Worm (Caenorhabditis elegans) whole organism, L4 larva: Measurements from ENCODE around the gene ret-1.

Experiments
- F10B5.3 ChIP-seq: sonication (generic microtip); optimal IDR thresholded peaks from 2 replicates; lab custom pipeline; 2016; ENCODE audit warnings: mild to moderate bottlenecking, missing genetic modification characterization, missing compliant biosample characterization
- F44E2.7 ChIP-seq: fragments of 200-800 bp; sonication (Bioruptor generic); IDR thresholded peaks from 2 replicates; pipeline ENCODE4 v2.1.2; 2022; ENCODE audit warnings: missing genetic modification characterization, missing compliant biosample characterization
- Y105C5A.15 ChIP-seq: fragments of 200-800 bp; sonication (Bioruptor generic); IDR thresholded peaks from 2 replicates; pipeline ENCODE4 v1.3.6; 2022; ENCODE audit warnings: missing genetic modification characterization, missing compliant biosample characterization
- Y5F2A.4 ChIP-seq: fragments of 200-800 bp; sonication (Bioruptor generic); optimal IDR thresholded peaks from 2 replicates; lab custom pipeline; 2018; ENCODE audit warnings: mild to moderate bottlenecking, missing genetic modification characterization, missing compliant biosample characterization
- aha-1 ChIP-seq: fragments of 150-350 bp; peaks from one replicate; lab custom pipeline; 2014; ENCODE audit warnings: missing biosample characterization, missing genetic modification characterization
- arid-1 ChIP-seq: fragments of 200-800 bp; sonication (Bioruptor generic); conservative IDR thresholded peaks from 2 replicates; pipeline ENCODE4 v1.3.6; 2022; ENCODE audit warnings: missing genetic modification reagents, missing genetic modification characterization, missing compliant biosample characterization
- attf-4 ChIP-seq: sonication (generic microtip); optimal IDR thresholded peaks from 3 replicates; lab custom pipeline; 2017; ENCODE audit warnings: missing biosample characterization, missing genetic modification characterization
- ctbp-1 ChIP-seq: fragments of 200-800 bp; sonication (Bioruptor generic); IDR thresholded peaks from 2 replicates; pipeline ENCODE4 v1.3.6; 2022; ENCODE audit warnings: missing genetic modification reagents, missing genetic modification characterization, missing compliant biosample characterization
- daf-8 ChIP-seq: fragments of 200-800 bp; sonication (Bioruptor generic); IDR thresholded peaks from 2 replicates; pipeline ENCODE4 v1.3.6; 2022; ENCODE audit warnings: missing genetic modification characterization, missing compliant biosample characterization
- dmd-9 ChIP-seq: fragments of 200-800 bp; sonication (Bioruptor generic); IDR thresholded peaks from 2 replicates; pipeline ENCODE4 v1.3.6; 2022; ENCODE audit warnings: missing genetic modification reagents, missing genetic modification characterization, missing compliant biosample characterization
- hif-1 ChIP-seq, 2 experiments: sonication (generic microtip); optimal IDR thresholded peaks; 2 replicates each; lab custom pipeline; 2016 to 2017; ENCODE audit warnings: missing compliant biosample characterization in 2 of 2, missing genetic modification characterization in 2 of 2, missing genetic modification reagents in 2 of 2, missing genotype in 2 of 2, mild to moderate bottlenecking in 1 of 2
- hlh-11 ChIP-seq: fragments of 200-800 bp; sonication (Bioruptor generic); optimal IDR thresholded peaks from 2 replicates; lab custom pipeline; 2018; ENCODE audit warnings: mild to moderate bottlenecking, missing genetic modification characterization, missing compliant biosample characterization
- hlh-30 ChIP-seq: sonication (generic microtip); optimal IDR thresholded peaks from 2 replicates; lab custom pipeline; 2017; ENCODE audit warnings: antibody characterized with exemption, mild to moderate bottlenecking, missing genetic modification characterization, missing compliant biosample characterization; ENCODE audit not compliant: insufficient read depth
- lim-7 ChIP-seq: fragments of 200-800 bp; sonication (Bioruptor generic); IDR thresholded peaks from 2 replicates; pipeline ENCODE4 v1.3.6; 2022; ENCODE audit warnings: missing genetic modification characterization, missing compliant biosample characterization
- lin-1 ChIP-seq: fragments of 200-800 bp; sonication (Bioruptor generic); IDR thresholded peaks from 2 replicates; pipeline ENCODE4 v1.3.6; 2022; ENCODE audit warnings: missing genetic modification reagents, missing genetic modification characterization, missing compliant biosample characterization
- lin-13 ChIP-seq: fragments of 150-350 bp; optimal IDR thresholded peaks from 2 replicates; lab custom pipeline; 2014; ENCODE audit warnings: missing biosample characterization, missing genetic modification reagents, missing genetic modification characterization
- lin-15B ChIP-seq: fragments of 150-350 bp; sonication (generic microtip); optimal IDR thresholded peaks from 3 replicates; lab custom pipeline; 2014; ENCODE audit warnings: missing biosample characterization, missing genetic modification characterization
- lsy-2 ChIP-seq, 2 experiments: fragments of 150-350 bp in 1 of 2; sonication (generic microtip) in 1 of 2; optimal IDR thresholded peaks; 2 replicates each; lab custom pipeline; 2014 to 2017; ENCODE audit warnings: missing biosample characterization in 2 of 2, missing genetic modification characterization in 2 of 2
- madf-5 ChIP-seq, 2 experiments: fragments of 200-800 bp; sonication (Bioruptor generic); IDR thresholded peaks; 2 replicates each; pipeline ENCODE4 v1.3.6; 2022; ENCODE audit warnings: missing compliant biosample characterization in 2 of 2, missing genetic modification characterization in 2 of 2
- mdl-1 ChIP-seq, 2 experiments: fragments of 150-350 bp in 1 of 2; sonication (generic microtip) in 1 of 2; optimal IDR thresholded peaks; 2 replicates each; lab custom pipeline; 2014 to 2017; ENCODE audit warnings: missing biosample characterization in 2 of 2, missing genetic modification characterization in 2 of 2
- mep-1 ChIP-seq: fragments of 150-350 bp; sonication (generic microtip); optimal IDR thresholded peaks from 3 replicates; lab custom pipeline; 2014; ENCODE audit warnings: missing biosample characterization, missing genetic modification characterization
- mes-2 ChIP-seq: sonication (generic microtip); optimal IDR thresholded peaks from 2 replicates; lab custom pipeline; 2016; ENCODE audit warnings: missing genotype, mild to moderate bottlenecking, missing genetic modification characterization, missing compliant biosample characterization; ENCODE audit not compliant: poor library complexity, severe bottlenecking
- mxl-3 ChIP-seq: fragments of 200-800 bp; sonication (Bioruptor generic); optimal IDR thresholded peaks from 2 replicates; lab custom pipeline; 2018; ENCODE audit warnings: mild to moderate bottlenecking, missing genetic modification characterization, missing compliant biosample characterization
- nhr-10 ChIP-seq: fragments of 150-350 bp; optimal IDR thresholded peaks from 2 replicates; lab custom pipeline; 2014; ENCODE audit warnings: missing biosample characterization, missing genetic modification characterization
- nhr-102 ChIP-seq: sonication (generic microtip); optimal IDR thresholded peaks from 2 replicates; lab custom pipeline; 2016; ENCODE audit warnings: mild to moderate bottlenecking, missing genetic modification characterization, moderate library complexity, missing compliant biosample characterization
- nhr-48 ChIP-seq: sonication (generic microtip); optimal IDR thresholded peaks from 2 replicates; lab custom pipeline; 2016; ENCODE audit warnings: mild to moderate bottlenecking, missing genetic modification characterization, missing compliant biosample characterization
- nhr-77 ChIP-seq: fragments of 150-350 bp; optimal IDR thresholded peaks from 2 replicates; lab custom pipeline; 2014; ENCODE audit warnings: missing biosample characterization, missing genetic modification characterization
- rbr-2 ChIP-seq: sonication (generic microtip); optimal IDR thresholded peaks from 2 replicates; lab custom pipeline; 2016; ENCODE audit warnings: missing genotype, missing genetic modification characterization, missing compliant biosample characterization
- saeg-2 ChIP-seq: fragments of 200-800 bp; sonication (Bioruptor generic); IDR thresholded peaks from 2 replicates; pipeline ENCODE4 v1.3.6; 2022; ENCODE audit warnings: missing genetic modification reagents, missing genetic modification characterization, missing compliant biosample characterization
- set-16 ChIP-seq: fragments of 200-800 bp; sonication (Bioruptor generic); IDR thresholded peaks from 2 replicates; pipeline ENCODE4 v1.3.6; 2022; ENCODE audit warnings: missing genetic modification reagents, missing genetic modification characterization, missing compliant biosample characterization
- spr-1 ChIP-seq: sonication (generic microtip); optimal IDR thresholded peaks from 2 replicates; lab custom pipeline; 2016; ENCODE audit warnings: mild to moderate bottlenecking, missing genetic modification characterization, missing compliant biosample characterization
- tag-97 ChIP-seq: fragments of 200-800 bp; sonication (Bioruptor generic); IDR thresholded peaks from 2 replicates; pipeline ENCODE4 v1.3.6; 2022; ENCODE audit warnings: missing genetic modification characterization, missing compliant biosample characterization
- unc-39 ChIP-seq: sonication (generic microtip); optimal IDR thresholded peaks from 2 replicates; lab custom pipeline; 2017; ENCODE audit warnings: missing biosample characterization, missing genetic modification characterization
- unc-62 ChIP-seq, 3 experiments: fragments of 150-350 bp in 1 of 3; sonication (generic microtip); optimal IDR thresholded peaks in 2 of 3; peaks in 1 of 3; 1 replicate in 1 of 3; 2 replicates in 2 of 3; lab custom pipeline; 2014 to 2017; ENCODE audit warnings: missing biosample characterization in 3 of 3, missing genetic modification characterization in 3 of 3, missing genetic modification reagents in 3 of 3, missing genotype in 1 of 3
- vab-7 ChIP-seq: fragments of 200-800 bp; sonication (Bioruptor generic); IDR thresholded peaks from 2 replicates; pipeline ENCODE4 v1.3.6; 2022; ENCODE audit warnings: missing genetic modification reagents, missing genetic modification characterization, missing compliant biosample characterization
- zag-1 ChIP-seq: fragments of 150-350 bp; optimal IDR thresholded peaks from 2 replicates; lab custom pipeline; 2014; ENCODE audit warnings: missing biosample characterization, missing genetic modification characterization
- zfp-3 ChIP-seq: fragments of 200-800 bp; sonication (Bioruptor generic); conservative IDR thresholded peaks from 2 replicates; pipeline ENCODE4 v1.3.6; 2022; ENCODE audit warnings: missing genetic modification reagents, missing genetic modification characterization, missing compliant biosample characterization
- zip-11 ChIP-seq: fragments of 200-800 bp; sonication (Bioruptor generic); IDR thresholded peaks from 2 replicates; pipeline ENCODE4 v1.3.6; 2022; ENCODE audit warnings: missing genetic modification characterization, missing compliant biosample characterization
- ztf-11 ChIP-seq: fragments of 150-350 bp; optimal IDR thresholded peaks from 2 replicates; lab custom pipeline; 2014; ENCODE audit warnings: missing biosample characterization, missing genetic modification characterization

The ret-1 gene

DNA sequence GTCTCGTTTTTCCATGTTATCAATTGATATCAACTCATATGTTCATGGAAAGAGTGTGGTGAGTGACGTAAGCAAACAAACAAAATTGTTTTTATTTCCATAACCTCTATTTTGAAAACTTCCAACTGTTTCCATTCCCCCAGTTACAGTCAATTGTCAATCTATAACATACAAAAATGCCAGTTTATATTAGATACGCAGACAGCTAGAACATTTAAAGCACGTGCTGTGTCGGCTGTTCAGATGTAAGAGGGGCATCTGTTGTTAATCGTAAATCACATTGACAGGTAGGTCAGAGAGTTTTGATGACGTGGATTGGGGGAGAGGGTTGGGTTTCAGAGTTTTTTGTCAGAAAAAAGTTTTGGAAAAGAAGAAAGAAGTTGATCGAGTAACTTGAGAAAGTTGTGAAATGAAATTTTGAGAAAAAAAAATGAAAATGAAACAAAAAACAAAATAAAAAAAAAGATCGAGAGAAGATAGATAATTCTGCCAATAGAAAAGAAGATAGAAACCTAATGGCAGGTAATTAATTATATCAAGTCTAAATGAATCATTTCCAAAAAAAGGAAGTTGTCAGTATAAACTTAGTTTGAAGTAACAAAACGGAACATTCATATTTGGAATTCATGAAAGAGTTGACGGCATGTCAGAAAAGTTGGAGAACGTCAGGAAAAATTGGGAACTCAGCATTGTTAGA, 1.4 kb upstream of the ret-1 start (continued):
- peak in 1 of 2 experiments; percentile 99 for TF ChIP-seq unc-62 (GFP tag; optimal IDR thresholded peaks at IDR 0.05 in 1 of 2; lab: Kevin White, UChicago)
- peak; percentile 4 for TF ChIP-seq unc-62 (tag; optimal IDR thresholded peaks at IDR 0.05; lab: Kevin White, UChicago)
- TF ChIP-seq lin-13 (GFP tag; lab: Kevin White, UChicago) = peak; percentile 75
- no peak for TF ChIP-seq lim-7 (GFP tag; lab: Robert Waterston, UW)
- TF ChIP-seq spr-1 = no peak
- TF ChIP-seq mdl-1 (tag; optimal IDR thresholded peaks at IDR 0.05; lab: Kevin White, UChicago) = peak; percentile 67 to 96
- peak in 1 of 2 experiments; percentile 60 for TF ChIP-seq hif-1 (tag; optimal IDR thresholded peaks at IDR 0.05; lab: Kevin White, UChicago)
- no peak for TF ChIP-seq zag-1
- peak; percentile 98 for TF ChIP-seq hlh-30 (tag; lab: Kevin White, UChicago)
- peak; percentile 44 for TF ChIP-seq mes-2
- no peak for TF ChIP-seq F10B5.3
- peak; percentile 53 for TF ChIP-seq nhr-77 (tag; lab: Kevin White, UChicago)
- TF ChIP-seq nhr-102 = peak; percentile 51
- no peak for TF ChIP-seq vab-7 (GFP tag; lab: Robert Waterston, UW)
- TF ChIP-seq lin-1 (GFP tag; lab: Robert Waterston, UW) = peak; percentile 67; the same call in 1 of the 2 replicates

DNA sequence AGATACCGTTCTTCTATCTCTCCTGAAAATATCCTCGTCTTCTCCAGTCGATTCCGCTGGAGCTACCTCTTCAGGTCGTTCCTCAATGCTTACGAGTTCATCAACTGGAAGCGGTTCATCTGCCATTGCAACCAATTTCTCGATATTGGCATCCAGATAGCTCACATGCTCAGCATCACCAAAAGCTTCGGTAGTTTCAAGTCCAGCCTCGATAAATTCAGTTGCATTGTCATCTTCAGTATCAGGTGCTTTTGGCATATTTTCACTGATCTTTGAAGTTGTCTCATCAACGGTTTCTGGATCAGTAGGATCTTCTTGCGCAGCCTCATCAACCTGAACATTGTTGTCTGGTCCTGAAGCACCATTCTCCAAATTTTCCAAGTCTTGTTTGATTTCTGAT, 5.6 kb downstream of the ret-1 start:
- no peak for TF ChIP-seq ztf-11 (tag; lab: Kevin White, UChicago)
- no peak for TF ChIP-seq tag-97 (GFP tag; lab: Robert Waterston, UW)
- TF ChIP-seq unc-62 (GFP tag; optimal IDR thresholded peaks at IDR 0.05 in 1 of 2; lab: Kevin White, UChicago) = peak in 1 of 2 experiments; percentile 94
- no peak for TF ChIP-seq unc-62 (tag; optimal IDR thresholded peaks at IDR 0.05; lab: Kevin White, UChicago)

- TF ChIP-seq dmd-9 = no peak
- TF ChIP-seq aha-1 (tag; lab: Kevin White, UChicago) = peak; percentile 69
- no peak for TF ChIP-seq attf-4 (tag; lab: Kevin White, UChicago)
- no peak for TF ChIP-seq Y105C5A.15 (GFP tag; lab: Robert Waterston, UW)
- TF ChIP-seq unc-39 (tag; lab: Kevin White, UChicago) = no peak
- peak in 1 of 2 experiments; percentile 80 for TF ChIP-seq unc-62 (GFP tag; optimal IDR thresholded peaks at IDR 0.05 in 1 of 2; lab: Kevin White, UChicago)
- no peak for TF ChIP-seq unc-62 (tag; optimal IDR thresholded peaks at IDR 0.05; lab: Kevin White, UChicago)
- no peak for TF ChIP-seq lsy-2 (tag; optimal IDR thresholded peaks at IDR 0.05; lab: Kevin White, UChicago)
Observed at ce11 chrV:14838130-14838529, 9.1 kb downstream of the ret-1 start.

DNA sequence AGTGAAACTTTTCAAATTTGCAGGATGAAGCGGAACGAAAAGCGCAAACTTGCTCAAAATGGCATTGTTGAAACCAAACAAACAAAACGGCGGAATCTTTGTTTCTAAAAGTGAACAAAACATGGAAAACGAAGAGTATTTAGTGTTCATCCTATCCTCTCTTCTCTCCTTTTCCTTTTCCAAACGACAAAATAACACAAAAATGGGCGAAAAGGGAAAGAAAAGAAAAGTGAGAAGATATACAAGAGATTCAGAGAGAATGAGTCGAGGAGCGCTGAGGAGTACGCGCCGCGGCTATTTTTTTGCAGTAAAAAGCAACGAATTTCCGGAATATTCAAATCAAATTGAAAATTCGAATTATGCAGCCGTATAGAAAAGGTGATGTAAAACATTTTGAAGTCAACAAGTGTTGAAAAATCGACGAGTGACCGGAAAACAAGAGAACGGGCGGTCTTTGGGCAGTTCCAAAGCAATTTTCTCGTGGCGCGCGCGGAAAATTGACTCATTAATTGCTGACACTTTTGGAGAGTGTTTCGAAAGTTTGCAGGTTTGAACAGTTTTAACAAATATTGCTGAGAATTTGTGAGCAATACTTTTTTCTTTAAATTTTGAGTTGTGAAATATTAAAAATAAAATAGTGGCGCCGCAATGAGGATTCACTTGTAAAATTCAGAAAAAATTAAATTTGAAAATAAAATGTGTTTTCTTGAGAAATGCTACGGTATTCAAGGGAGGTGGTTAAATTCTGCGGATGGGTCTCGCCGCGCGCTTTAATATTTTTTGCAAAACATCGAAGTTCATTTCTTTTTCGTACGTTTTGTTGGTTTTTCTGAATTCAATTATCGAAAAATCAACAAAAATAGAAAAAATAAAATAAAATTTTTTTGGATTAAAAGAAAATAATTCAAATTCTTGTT, 11.9 kb downstream of the ret-1 start:
- TF ChIP-seq spr-1 = no peak
- no peak for TF ChIP-seq lin-15B (tag; lab: Kevin White, UChicago)
- no peak for TF ChIP-seq Y5F2A.4 (GFP tag; lab: Kevin White, UChicago)
- no peak for TF ChIP-seq daf-8 (GFP tag; lab: Robert Waterston, UW)
- TF ChIP-seq unc-62 (GFP tag; optimal IDR thresholded peaks at IDR 0.05 in 1 of 2; lab: Kevin White, UChicago) = peak in 1 of 2 experiments; percentile 72
- TF ChIP-seq unc-62 (tag; optimal IDR thresholded peaks at IDR 0.05; lab: Kevin White, UChicago) = no peak
- TF ChIP-seq F44E2.7 = no peak
- TF ChIP-seq zip-11 = no peak

DNA sequence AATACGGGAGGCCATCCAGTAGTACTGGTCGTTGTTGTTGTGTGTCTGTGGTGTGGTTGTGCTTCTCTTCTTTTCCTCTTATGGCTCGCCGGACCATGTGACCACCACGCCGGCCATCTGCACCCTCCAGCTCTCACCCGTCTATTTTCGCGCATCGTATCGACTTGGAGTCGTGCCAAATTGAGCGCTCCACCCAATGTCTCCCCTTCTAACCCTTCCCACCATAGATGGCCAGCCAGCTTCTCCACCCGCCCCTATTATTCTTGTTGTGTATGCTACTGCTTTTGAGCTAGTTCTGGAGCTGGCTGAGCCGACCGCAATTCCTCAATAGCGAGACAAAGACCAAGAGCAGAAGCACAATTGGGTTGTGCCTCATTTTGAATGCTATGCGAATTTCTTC, 14.0 kb downstream of the ret-1 start:
- TF ChIP-seq nhr-10 (tag; lab: Kevin White, UChicago) = no peak
- peak; percentile 20 for TF ChIP-seq hlh-11 (tag; lab: Kevin White, UChicago)
- TF ChIP-seq mxl-3 = peak; percentile 57
- no peak for TF ChIP-seq saeg-2 (GFP tag; lab: Robert Waterston, UW)
- TF ChIP-seq set-16 (GFP tag; lab: Robert Waterston, UW) = peak; percentile 68
- peak; percentile 54; the same call in 1 of the 2 replicates for TF ChIP-seq ctbp-1 (GFP tag; lab: Robert Waterston, UW)
- peak; percentile 56; the same call in 1 of the 2 replicates for TF ChIP-seq arid-1 (GFP tag; lab: Robert Waterston, UW)
- TF ChIP-seq mdl-1 (tag; optimal IDR thresholded peaks at IDR 0.05; lab: Kevin White, UChicago) = peak in 1 of 2 experiments; percentile 77
- 0 out of 2 replicates have a peak, but pooled peaks have one; percentile 24 for TF ChIP-seq vab-7 (GFP tag; lab: Robert Waterston, UW)
- TF ChIP-seq mep-1 (tag; lab: Kevin White, UChicago) = no peak
- TF ChIP-seq lin-1 (GFP tag; lab: Robert Waterston, UW) = no peak
- no peak for TF ChIP-seq nhr-48
- TF ChIP-seq Y105C5A.15 (GFP tag; lab: Robert Waterston, UW) = no peak
- no peak for TF ChIP-seq zfp-3
- peak; percentile 17 for TF ChIP-seq rbr-2 (tag; lab: Kevin White, UChicago)
- no peak for TF ChIP-seq tag-97 (GFP tag; lab: Robert Waterston, UW)
- TF ChIP-seq madf-5 (GFP tag; IDR thresholded peaks at IDR 0.05; lab: Robert Waterston, UW) = no peak
- no peak for TF ChIP-seq daf-8 (GFP tag; lab: Robert Waterston, UW)
